Fruit fly (Drosophila melanogaster): ENCODE measurements around the gene prage.

Gene prage

dm6 chrX:1845413-1845951, 72.0 kb downstream of the prage start (continued):
- TF ChIP-seq CG18619 (GFP tag; optimal IDR thresholded peaks at IDR 0.05) (peak; percentile 69), so (GFP tag; IDR thresholded peaks at IDR 0.05) (0 out of 3 replicates have a peak, but pooled peaks have one; percentile 43), Bgb (GFP tag; IDR thresholded peaks at IDR 0.05; ENCODE audit: partially characterized antibody) (no peak), CG12942 (GFP tag; optimal IDR thresholded peaks at IDR 0.05) (peak; percentile 54), gcm (GFP tag; optimal IDR thresholded peaks at IDR 0.05) (no peak), emc (GFP tag; optimal IDR thresholded peaks at IDR 0.05) (no peak), CG2712 (tag; optimal IDR thresholded peaks at IDR 0.05) (no peak), corto (GFP tag; optimal IDR thresholded peaks at IDR 0.05) (no peak), zen (tag; optimal IDR thresholded peaks at IDR 0.05) (no peak), gfzf (GFP tag; optimal IDR thresholded peaks at IDR 0.05) (no peak), tap (tag; optimal IDR thresholded peaks at IDR 0.05) (no peak), CG9609 (GFP tag; optimal IDR thresholded peaks at IDR 0.05) (peak; percentile 35), Hmx (GFP tag; optimal IDR thresholded peaks at IDR 0.05) (no peak), pan (optimal IDR thresholded peaks at IDR 0.05) (no peak), pan (GFP tag; optimal IDR thresholded peaks at IDR 0.05 in 1 of 2, IDR thresholded peaks at IDR 0.05 in 1 of 2) (peak in 1 of 2 experiments; percentile 63), Xbp1 (GFP tag; optimal IDR thresholded peaks at IDR 0.05) (no peak), CG13287 (GFP tag; IDR thresholded peaks at IDR 0.05; ENCODE audit: partially characterized antibody) (no peak), Scr (GFP tag; IDR thresholded peaks at IDR 0.05; ENCODE audit: partially characterized antibody) (no peak), CG5953 (GFP tag; IDR thresholded peaks at IDR 0.05) (0 out of 2 replicates have a peak, but pooled peaks have one; percentile 31), cad (GFP tag; optimal IDR thresholded peaks at IDR 0.05) (no peak), unpg (GFP tag; optimal IDR thresholded peaks at IDR 0.05) (peak; percentile 32), ara (GFP tag; IDR thresholded peaks at IDR 0.05) (no peak), fd96Cb (tag; optimal IDR thresholded peaks at IDR 0.05) (no peak), CG13296 (GFP tag; optimal IDR thresholded peaks at IDR 0.05) (peak; percentile 65), twi (tag; optimal IDR thresholded peaks at IDR 0.05) (no peak), ac (GFP tag; optimal IDR thresholded peaks at IDR 0.05) (no peak), hkb (optimal IDR thresholded peaks at IDR 0.05) (no peak), hkb (GFP tag; IDR thresholded peaks at IDR 0.05) (peak; percentile 72), Dip3 (GFP tag; optimal IDR thresholded peaks at IDR 0.05) (no peak), gem (tag; optimal IDR thresholded peaks at IDR 0.05) (peak; percentile 63), fu2 (GFP tag; optimal IDR thresholded peaks at IDR 0.05) (peak; percentile 23), btn (GFP tag; optimal IDR thresholded peaks at IDR 0.05) (peak; percentile 18), HLH4C (GFP tag; IDR thresholded peaks at IDR 0.05; ENCODE audit: partially characterized antibody) (no peak), CG11398 (GFP tag; optimal IDR thresholded peaks at IDR 0.05) (peak; percentile 60), jumu (GFP tag; optimal IDR thresholded peaks at IDR 0.05) (no peak), Atf6 (GFP tag; IDR thresholded peaks at IDR 0.05) (peak; percentile 41; the same call in 1 of the 2 replicates), Kr (GFP tag; optimal IDR thresholded peaks at IDR 0.05) (no peak), CG10979 (tag; optimal IDR thresholded peaks at IDR 0.05) (no peak), CG10654 (GFP tag; optimal IDR thresholded peaks at IDR 0.05) (peak; percentile 32), Hand (GFP tag; optimal IDR thresholded peaks at IDR 0.05) (no peak), D19A (tag; optimal IDR thresholded peaks at IDR 0.05) (no peak), bowl (GFP tag; IDR thresholded peaks at IDR 0.05) (no peak), CG1603 (tag; optimal IDR thresholded peaks at IDR 0.05) (peak; percentile 65), ap (GFP tag; IDR thresholded peaks at IDR 0.05) (no peak), Eip74EF (GFP tag; optimal IDR thresholded peaks at IDR 0.05) (no peak), CG32772 (GFP tag; IDR thresholded peaks at IDR 0.05) (no peak), dmrt99B (tag; optimal IDR thresholded peaks at IDR 0.05) (peak; percentile 41), gt (GFP tag; IDR thresholded peaks at IDR 0.05) (no peak), CG16815 (GFP tag; optimal IDR thresholded peaks at IDR 0.05) (no peak), CkIIα-i1 (GFP tag; IDR thresholded peaks at IDR 0.05) (no peak), CG10366 (GFP tag; IDR thresholded peaks at IDR 0.05) (peak; percentile 21; the same call in 1 of the 2 replicates)

Measured in whole organism, embryonic.